Worm (Caenorhabditis elegans) whole organism, L4 larva: ENCODE measurements around the gene hrg-5.

ENCODE experiments used
- F37D6.2 ChIP-seq: sonication (generic microtip); optimal IDR thresholded peaks from 2 replicates; lab custom pipeline; 2016; ENCODE audit warnings: mild to moderate bottlenecking, missing genetic modification characterization, missing compliant biosample characterization
- mep-1 ChIP-seq: fragments of 150-350 bp; sonication (generic microtip); optimal IDR thresholded peaks from 3 replicates; lab custom pipeline; 2014; ENCODE audit warnings: missing biosample characterization, missing genetic modification characterization

DNA sequence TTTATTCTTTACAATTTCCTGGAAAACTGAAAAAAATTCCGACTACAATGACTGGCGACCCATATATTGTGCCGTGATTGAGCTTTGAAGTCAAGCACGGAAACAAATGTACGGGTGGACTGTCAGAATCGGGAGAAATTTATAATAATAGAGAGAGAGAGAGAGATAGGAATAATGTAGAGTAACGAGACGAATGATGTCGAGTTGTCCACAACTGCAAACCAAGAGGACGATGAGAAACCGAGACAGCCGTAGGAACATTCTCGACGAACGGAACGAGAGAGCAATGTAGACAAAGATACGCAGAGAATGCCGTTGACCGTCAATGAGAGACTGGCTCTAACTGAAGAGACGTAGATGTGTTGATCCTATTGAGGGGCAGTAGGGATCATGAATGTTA is 1.7 kb downstream of the hrg-5 start:
- peak; percentile 92 for TF ChIP-seq mep-1 (tag; lab: Kevin White, UChicago)
- TF ChIP-seq F37D6.2 (tag; lab: Kevin White, UChicago) = peak; percentile 46
